Worm (Caenorhabditis elegans) whole organism, L4 larva: ENCODE data around the gene fbxb-111.
A peak's percentile ranks its signal among the peaks of the same experiment; 100 is the strongest.

Experiments
- F26F4.8 ChIP-seq: fragments of 200-800 bp; sonication (Bioruptor generic); conservative IDR thresholded peaks from 2 replicates; pipeline ENCODE4 v1.3.6; 2022; ENCODE audit warnings: missing genetic modification characterization, missing compliant biosample characterization
- F49E8.2 ChIP-seq: sonication (generic microtip); optimal IDR thresholded peaks from 2 replicates; lab custom pipeline; 2016; ENCODE audit warnings: missing compliant biosample characterization, mild to moderate bottlenecking, missing genetic modification characterization, borderline replicate concordance
- Y105C5A.15 ChIP-seq: fragments of 200-800 bp; sonication (Bioruptor generic); IDR thresholded peaks from 2 replicates; pipeline ENCODE4 v1.3.6; 2022; ENCODE audit warnings: missing genetic modification characterization, missing compliant biosample characterization
- Y5F2A.4 ChIP-seq: fragments of 200-800 bp; sonication (Bioruptor generic); optimal IDR thresholded peaks from 2 replicates; lab custom pipeline; 2018; ENCODE audit warnings: mild to moderate bottlenecking, missing genetic modification characterization, missing compliant biosample characterization
- ZK337.2 ChIP-seq: fragments of 200-800 bp; sonication (Bioruptor generic); IDR thresholded peaks from 2 replicates; pipeline ENCODE4 v1.3.6; 2022; ENCODE audit warnings: missing genetic modification reagents, missing genetic modification characterization, missing compliant biosample characterization
- aly-2 ChIP-seq: sonication (generic microtip); optimal IDR thresholded peaks from 2 replicates; lab custom pipeline; 2018; ENCODE audit warnings: missing biosample characterization, missing genetic modification characterization
- ama-1 ChIP-seq: fragments of 150-350 bp; optimal IDR thresholded peaks from 2 replicates; lab custom pipeline; 2014; ENCODE audit warnings: inconsistent platforms, mixed read lengths
- arid-1 ChIP-seq: fragments of 200-800 bp; sonication (Bioruptor generic); conservative IDR thresholded peaks from 2 replicates; pipeline ENCODE4 v1.3.6; 2022; ENCODE audit warnings: missing genetic modification reagents, missing genetic modification characterization, missing compliant biosample characterization
- ceh-20 ChIP-seq: fragments of 200-800 bp; sonication (Bioruptor generic); IDR thresholded peaks from 2 replicates; pipeline ENCODE4 v1.3.6; 2022; ENCODE audit warnings: missing genetic modification reagents, missing genetic modification characterization, missing compliant biosample characterization
- ceh-44 ChIP-seq: fragments of 200-800 bp; sonication (Bioruptor generic); IDR thresholded peaks from 2 replicates; pipeline ENCODE4 v1.3.6; 2022; ENCODE audit warnings: missing genetic modification reagents, missing genetic modification characterization, missing compliant biosample characterization
- ceh-62 ChIP-seq: sonication (generic microtip); optimal IDR thresholded peaks from 2 replicates; lab custom pipeline; 2017; ENCODE audit warnings: missing biosample characterization, missing genetic modification characterization
- ces-1 ChIP-seq: fragments of 150-350 bp; sonication (generic microtip); optimal IDR thresholded peaks from 4 replicates; lab custom pipeline; 2014; ENCODE audit warnings: missing biosample characterization, missing genetic modification reagents, missing genetic modification characterization
- daf-12 ChIP-seq: fragments of 150-350 bp; optimal IDR thresholded peaks from 2 replicates; lab custom pipeline; 2014; ENCODE audit warnings: missing biosample characterization, missing genetic modification reagents, missing genetic modification characterization
- dmd-9 ChIP-seq: fragments of 200-800 bp; sonication (Bioruptor generic); IDR thresholded peaks from 2 replicates; pipeline ENCODE4 v1.3.6; 2022; ENCODE audit warnings: missing genetic modification reagents, missing genetic modification characterization, missing compliant biosample characterization
- dpl-1 ChIP-seq: fragments of 150-350 bp; optimal IDR thresholded peaks from 2 replicates; lab custom pipeline; 2014; ENCODE audit warnings: missing biosample characterization, missing genetic modification reagents, missing genetic modification characterization
- duxl-1 ChIP-seq: sonication (generic microtip); optimal IDR thresholded peaks from 2 replicates; lab custom pipeline; 2016; ENCODE audit warnings: mild to moderate bottlenecking, missing genetic modification characterization, moderate library complexity, missing compliant biosample characterization; ENCODE audit not compliant: poor library complexity
- fkh-10 ChIP-seq: fragments of 150-350 bp; optimal IDR thresholded peaks from 2 replicates; lab custom pipeline; 2014; ENCODE audit warnings: missing biosample characterization, missing genetic modification reagents, missing genetic modification characterization
- fos-1 ChIP-seq: fragments of 150-350 bp; optimal IDR thresholded peaks from 2 replicates; lab custom pipeline; 2014; ENCODE audit warnings: missing biosample characterization, missing genetic modification characterization
- hif-1 ChIP-seq, 2 experiments: sonication (generic microtip); optimal IDR thresholded peaks; 2 replicates each; lab custom pipeline; 2016 to 2017; ENCODE audit warnings: missing compliant biosample characterization in 2 of 2, missing genetic modification characterization in 2 of 2, missing genetic modification reagents in 2 of 2, missing genotype in 2 of 2, mild to moderate bottlenecking in 1 of 2
- hlh-11 ChIP-seq: fragments of 200-800 bp; sonication (Bioruptor generic); optimal IDR thresholded peaks from 2 replicates; lab custom pipeline; 2018; ENCODE audit warnings: mild to moderate bottlenecking, missing genetic modification characterization, missing compliant biosample characterization
- hlh-30 ChIP-seq: sonication (generic microtip); optimal IDR thresholded peaks from 2 replicates; lab custom pipeline; 2017; ENCODE audit warnings: antibody characterized with exemption, mild to moderate bottlenecking, missing genetic modification characterization, missing compliant biosample characterization; ENCODE audit not compliant: insufficient read depth
- hmg-1.1 ChIP-seq: fragments of 200-800 bp; sonication (Bioruptor generic); IDR thresholded peaks from 2 replicates; pipeline ENCODE4 v1.3.6; 2022; ENCODE audit warnings: missing genetic modification reagents, missing genetic modification characterization, missing compliant biosample characterization
- lin-1 ChIP-seq: fragments of 200-800 bp; sonication (Bioruptor generic); IDR thresholded peaks from 2 replicates; pipeline ENCODE4 v1.3.6; 2022; ENCODE audit warnings: missing genetic modification reagents, missing genetic modification characterization, missing compliant biosample characterization
- lin-15B ChIP-seq: fragments of 150-350 bp; sonication (generic microtip); optimal IDR thresholded peaks from 3 replicates; lab custom pipeline; 2014; ENCODE audit warnings: missing biosample characterization, missing genetic modification characterization
- lin-38 ChIP-seq: fragments of 200-800 bp; sonication (Bioruptor generic); IDR thresholded peaks from 2 replicates; pipeline ENCODE4 v1.3.6; 2022; ENCODE audit warnings: missing genetic modification reagents, missing genetic modification characterization, missing compliant biosample characterization
- madf-5 ChIP-seq, 2 experiments: fragments of 200-800 bp; sonication (Bioruptor generic); IDR thresholded peaks; 2 replicates each; pipeline ENCODE4 v1.3.6; 2022; ENCODE audit warnings: missing compliant biosample characterization in 2 of 2, missing genetic modification characterization in 2 of 2
- madf-9 ChIP-seq: fragments of 200-800 bp; sonication (Bioruptor generic); conservative IDR thresholded peaks from 2 replicates; pipeline ENCODE4 v1.3.6; 2022; ENCODE audit warnings: missing genetic modification reagents, missing genetic modification characterization, missing compliant biosample characterization
- mes-2 ChIP-seq: sonication (generic microtip); optimal IDR thresholded peaks from 2 replicates; lab custom pipeline; 2016; ENCODE audit warnings: missing genotype, mild to moderate bottlenecking, missing genetic modification characterization, missing compliant biosample characterization; ENCODE audit not compliant: poor library complexity, severe bottlenecking
- nhr-237 ChIP-seq: sonication (generic microtip); optimal IDR thresholded peaks from 2 replicates; lab custom pipeline; 2017; ENCODE audit warnings: missing biosample characterization, missing genetic modification characterization
- nhr-41 ChIP-seq: fragments of 200-800 bp; sonication (Bioruptor generic); IDR thresholded peaks from 2 replicates; pipeline ENCODE4 v1.3.6; 2022; ENCODE audit warnings: missing genetic modification reagents, missing genetic modification characterization, missing compliant biosample characterization
- nhr-42 ChIP-seq: fragments of 200-800 bp; sonication (Bioruptor generic); IDR thresholded peaks from 2 replicates; pipeline ENCODE4 v1.3.6; 2022; ENCODE audit warnings: missing genetic modification characterization, missing compliant biosample characterization
- nhr-48 ChIP-seq: sonication (generic microtip); optimal IDR thresholded peaks from 2 replicates; lab custom pipeline; 2016; ENCODE audit warnings: mild to moderate bottlenecking, missing genetic modification characterization, missing compliant biosample characterization
- pha-4 ChIP-seq, 2 experiments: fragments of 150-350 bp in 1 of 2; fragments of 200-800 bp in 1 of 2; sonication (Bioruptor generic) in 1 of 2; IDR thresholded peaks in 1 of 2; optimal IDR thresholded peaks in 1 of 2; 2 replicates each; pipeline versions ENCODE4 v1.3.6 to Lab custom; 2014 to 2022; ENCODE audit warnings: missing genetic modification characterization in 2 of 2, missing genetic modification reagents in 2 of 2, missing biosample characterization in 1 of 2, missing compliant biosample characterization in 1 of 2
- rbr-2 ChIP-seq: sonication (generic microtip); optimal IDR thresholded peaks from 2 replicates; lab custom pipeline; 2016; ENCODE audit warnings: missing genotype, missing genetic modification characterization, missing compliant biosample characterization
- sdz-12 ChIP-seq: fragments of 200-800 bp; sonication (Bioruptor generic); optimal IDR thresholded peaks from 2 replicates; lab custom pipeline; 2018; ENCODE audit warnings: mild to moderate bottlenecking, missing genetic modification characterization, missing compliant biosample characterization
- set-16 ChIP-seq: fragments of 200-800 bp; sonication (Bioruptor generic); IDR thresholded peaks from 2 replicates; pipeline ENCODE4 v1.3.6; 2022; ENCODE audit warnings: missing genetic modification reagents, missing genetic modification characterization, missing compliant biosample characterization
- snpc-1.2 ChIP-seq: fragments of 200-800 bp; sonication (Bioruptor generic); IDR thresholded peaks from 2 replicates; pipeline ENCODE4 v1.3.6; 2022; ENCODE audit warnings: missing genetic modification reagents, missing genetic modification characterization, missing compliant biosample characterization
- snpc-4 ChIP-seq: fragments of 150-350 bp; optimal IDR thresholded peaks from 2 replicates; lab custom pipeline; 2014; ENCODE audit warnings: missing biosample characterization, missing genetic modification characterization
- spr-3 ChIP-seq: fragments of 200-800 bp; sonication (Bioruptor generic); optimal IDR thresholded peaks from 2 replicates; lab custom pipeline; 2018; ENCODE audit warnings: mild to moderate bottlenecking, missing genetic modification characterization, missing compliant biosample characterization
- tag-97 ChIP-seq: fragments of 200-800 bp; sonication (Bioruptor generic); IDR thresholded peaks from 2 replicates; pipeline ENCODE4 v1.3.6; 2022; ENCODE audit warnings: missing genetic modification characterization, missing compliant biosample characterization
- unc-62 ChIP-seq, 3 experiments: fragments of 150-350 bp in 1 of 3; sonication (generic microtip); optimal IDR thresholded peaks in 2 of 3; peaks in 1 of 3; 1 replicate in 1 of 3; 2 replicates in 2 of 3; lab custom pipeline; 2014 to 2017; ENCODE audit warnings: missing biosample characterization in 3 of 3, missing genetic modification characterization in 3 of 3, missing genetic modification reagents in 3 of 3, missing genotype in 1 of 3
- vab-7 ChIP-seq: fragments of 200-800 bp; sonication (Bioruptor generic); IDR thresholded peaks from 2 replicates; pipeline ENCODE4 v1.3.6; 2022; ENCODE audit warnings: missing genetic modification reagents, missing genetic modification characterization, missing compliant biosample characterization
- zip-11 ChIP-seq: fragments of 200-800 bp; sonication (Bioruptor generic); IDR thresholded peaks from 2 replicates; pipeline ENCODE4 v1.3.6; 2022; ENCODE audit warnings: missing genetic modification characterization, missing compliant biosample characterization
- zip-2 ChIP-seq: fragments of 150-350 bp; optimal IDR thresholded peaks from 2 replicates; lab custom pipeline; 2014; ENCODE audit warnings: missing biosample characterization, missing genetic modification characterization

The fbxb-111 gene

ce11 chrII:2787031-2787512, 12.3 kb upstream of the fbxb-111 start, which contains the start of the genes F08D12.12 and srpa-72:
Gene F08D12.12, minus strand, starts transcription at chrII:2787081.
Gene srpa-72, plus strand, starts transcription at chrII:2787481.
- no peak for TF ChIP-seq arid-1
- TF ChIP-seq unc-62 (GFP tag; optimal IDR thresholded peaks at IDR 0.05 in 1 of 2; lab: Kevin White, UChicago) = peak in 1 of 2 experiments; percentile 55
- no peak for TF ChIP-seq unc-62 (tag; optimal IDR thresholded peaks at IDR 0.05; lab: Kevin White, UChicago)
- no peak for TF ChIP-seq ZK337.2 (GFP tag; lab: Robert Waterston, UW)
- TF ChIP-seq pha-4 (GFP tag; IDR thresholded peaks at IDR 0.05; lab: Robert Waterston, UW) = no peak
- no peak for TF ChIP-seq pha-4 (tag; optimal IDR thresholded peaks at IDR 0.05; lab: Kevin White, UChicago)
- no peak for TF ChIP-seq Y105C5A.15 (GFP tag; lab: Robert Waterston, UW)
- no peak for TF ChIP-seq ceh-62 (tag; lab: Kevin White, UChicago)
- TF ChIP-seq hlh-30 (tag; lab: Kevin White, UChicago) = no peak
- 0 out of 2 replicates have a peak, but pooled peaks have one; percentile 28 for TF ChIP-seq ceh-44 (GFP tag; lab: Robert Waterston, UW)
- TF ChIP-seq spr-3 (GFP tag; lab: Kevin White, UChicago) = no peak
- no peak for TF ChIP-seq nhr-237 (tag; lab: Kevin White, UChicago)
- no peak for TF ChIP-seq madf-9 (GFP tag; lab: Robert Waterston, UW)
- no peak for TF ChIP-seq madf-5 (GFP tag; IDR thresholded peaks at IDR 0.05; lab: Robert Waterston, UW)
- no peak for TF ChIP-seq lin-38
- no peak for TF ChIP-seq vab-7
- TF ChIP-seq ama-1 (lab: Kevin White, UChicago) = no peak
- TF ChIP-seq duxl-1 (tag; lab: Kevin White, UChicago) = no peak
- peak; percentile 28 for TF ChIP-seq hlh-11
- no peak for TF ChIP-seq dmd-9 (GFP tag; lab: Robert Waterston, UW)
- TF ChIP-seq nhr-41 (GFP tag; lab: Robert Waterston, UW) = no peak
- TF ChIP-seq aly-2 (tag; lab: Kevin White, UChicago) = no peak
- no peak for TF ChIP-seq F26F4.8
- TF ChIP-seq ces-1 (GFP tag; lab: Kevin White, UChicago) = no peak
- TF ChIP-seq snpc-1.2 (GFP tag; lab: Robert Waterston, UW) = no peak
- TF ChIP-seq fkh-10 = no peak
- no peak for TF ChIP-seq daf-12 (tag; lab: Kevin White, UChicago)
- TF ChIP-seq rbr-2 (tag; lab: Kevin White, UChicago) = peak; percentile 21
- TF ChIP-seq mes-2 (tag; lab: Kevin White, UChicago) = peak; percentile 74
- TF ChIP-seq snpc-4 = no peak
- TF ChIP-seq nhr-42 (GFP tag; lab: Robert Waterston, UW) = no peak
- peak in 1 of 2 experiments; percentile 21 for TF ChIP-seq hif-1 (tag; optimal IDR thresholded peaks at IDR 0.05; lab: Kevin White, UChicago)
- TF ChIP-seq nhr-48 = no peak
- 0 out of 2 replicates have a peak, but pooled peaks have one; percentile 9 for TF ChIP-seq ceh-20 (GFP tag; lab: Robert Waterston, UW)
- TF ChIP-seq set-16 (GFP tag; lab: Robert Waterston, UW) = no peak
- TF ChIP-seq tag-97 = no peak
- no peak for TF ChIP-seq lin-1 (GFP tag; lab: Robert Waterston, UW)
- no peak for TF ChIP-seq fos-1 (tag; lab: Kevin White, UChicago)
- TF ChIP-seq hmg-1.1 (GFP tag; lab: Robert Waterston, UW) = peak; percentile 59
- no peak for TF ChIP-seq zip-2 (tag; lab: Kevin White, UChicago)
- no peak for TF ChIP-seq sdz-12 (GFP tag; lab: Kevin White, UChicago)
- TF ChIP-seq Y5F2A.4 = no peak
- TF ChIP-seq lin-15B = no peak
- TF ChIP-seq zip-11 = no peak
- TF ChIP-seq dpl-1 (GFP tag; lab: Kevin White, UChicago) = peak; percentile 37
- no peak for TF ChIP-seq F49E8.2
